Worm (Caenorhabditis elegans) whole organism, L2 larva: ENCODE results near the gene tre-4.

ENCODE experiments used
- C34F6.9 ChIP-seq: fragments of 150-350 bp; optimal IDR thresholded peaks from 2 replicates; lab custom pipeline; 2014; ENCODE audit warnings: missing biosample characterization, missing genetic modification characterization
- F13H6.1 ChIP-seq: sonication (generic microtip); optimal IDR thresholded peaks from 2 replicates; lab custom pipeline; 2016; ENCODE audit warnings: missing genetic modification characterization, missing compliant biosample characterization
- R02D3.7 ChIP-seq: fragments of 150-350 bp; optimal IDR thresholded peaks from 2 replicates; lab custom pipeline; 2014; ENCODE audit warnings: missing biosample characterization, missing genetic modification characterization
- Y55F3AM.14 ChIP-seq: fragments of 200-800 bp; sonication (Bioruptor generic); optimal IDR thresholded peaks from 2 replicates; lab custom pipeline; 2018; ENCODE audit warnings: mild to moderate bottlenecking, missing genetic modification characterization, missing compliant biosample characterization
- alr-1 ChIP-seq: fragments of 150-350 bp; optimal IDR thresholded peaks from 2 replicates; lab custom pipeline; 2014; ENCODE audit warnings: missing biosample characterization, missing genetic modification characterization
- aly-2 ChIP-seq: fragments of 150-350 bp; optimal IDR thresholded peaks from 2 replicates; lab custom pipeline; 2014; ENCODE audit warnings: missing biosample characterization, missing genetic modification characterization
- ama-1 ChIP-seq: fragments of 150-350 bp; optimal IDR thresholded peaks from 2 replicates; lab custom pipeline; 2018; ENCODE audit warnings: inconsistent platforms
- blmp-1 ChIP-seq: sonication (generic microtip); optimal IDR thresholded peaks from 2 replicates; lab custom pipeline; 2017; ENCODE audit warnings: missing genetic modification characterization, mild to moderate bottlenecking, missing compliant biosample characterization, antibody characterized with exemption, moderate library complexity; ENCODE audit not compliant: insufficient read depth
- ceh-16 ChIP-seq: fragments of 150-350 bp; optimal IDR thresholded peaks from 2 replicates; lab custom pipeline; 2014; ENCODE audit warnings: missing biosample characterization, missing genetic modification characterization
- ceh-82 ChIP-seq: fragments of 150-350 bp; optimal IDR thresholded peaks from 2 replicates; lab custom pipeline; 2014; ENCODE audit warnings: missing biosample characterization, missing genetic modification characterization
- crh-2 ChIP-seq: sonication (generic microtip); optimal IDR thresholded peaks from 2 replicates; lab custom pipeline; 2017; ENCODE audit warnings: missing biosample characterization, missing genetic modification characterization
- egl-27 ChIP-seq: sonication (generic microtip); optimal IDR thresholded peaks from 3 replicates; lab custom pipeline; 2017; ENCODE audit warnings: missing biosample characterization, missing genetic modification reagents, missing genetic modification characterization
- fos-1 ChIP-seq: fragments of 150-350 bp; optimal IDR thresholded peaks from 2 replicates; lab custom pipeline; 2014; ENCODE audit warnings: missing biosample characterization, missing genetic modification characterization
- gmeb-1 ChIP-seq: fragments of 150-350 bp; optimal IDR thresholded peaks from 2 replicates; lab custom pipeline; 2014; ENCODE audit warnings: missing biosample characterization, missing genetic modification characterization
- lin-11 ChIP-seq: fragments of 150-350 bp; sonication (generic microtip); optimal IDR thresholded peaks from 2 replicates; lab custom pipeline; 2014; ENCODE audit warnings: missing biosample characterization, missing genetic modification characterization, inconsistent platforms, mixed read lengths
- lin-13 ChIP-seq: fragments of 150-350 bp; optimal IDR thresholded peaks from 2 replicates; lab custom pipeline; 2014; ENCODE audit warnings: missing biosample characterization, missing genetic modification reagents, missing genetic modification characterization
- lin-39 ChIP-seq: fragments of 150-350 bp; optimal IDR thresholded peaks from 2 replicates; lab custom pipeline; 2014; ENCODE audit warnings: missing biosample characterization, missing genetic modification reagents, missing genetic modification characterization
- lsy-2 ChIP-seq, 2 experiments: fragments of 150-350 bp in 1 of 2; sonication (generic microtip) in 1 of 2; optimal IDR thresholded peaks; 2 replicates each; lab custom pipeline; 2014 to 2017; ENCODE audit warnings: missing biosample characterization in 2 of 2, missing genetic modification characterization in 2 of 2
- mab-5 ChIP-seq: fragments of 150-350 bp; optimal IDR thresholded peaks from 2 replicates; lab custom pipeline; 2014; ENCODE audit warnings: missing biosample characterization, missing genetic modification characterization
- mbf-1 ChIP-seq: sonication (generic microtip); optimal IDR thresholded peaks from 2 replicates; lab custom pipeline; 2017; ENCODE audit warnings: missing biosample characterization, missing genetic modification characterization
- mdl-1 ChIP-seq, 2 experiments: fragments of 150-350 bp in 1 of 2; sonication (generic microtip) in 1 of 2; optimal IDR thresholded peaks; 2 replicates each; lab custom pipeline; 2017; ENCODE audit warnings: missing biosample characterization in 2 of 2, missing genetic modification characterization in 2 of 2
- nhr-11 ChIP-seq: fragments of 150-350 bp; optimal IDR thresholded peaks from 2 replicates; lab custom pipeline; 2014; ENCODE audit warnings: missing biosample characterization, missing genetic modification characterization
- nhr-12 ChIP-seq: fragments of 150-350 bp; optimal IDR thresholded peaks from 2 replicates; lab custom pipeline; 2014; ENCODE audit warnings: missing biosample characterization, missing genetic modification characterization
- nhr-129 ChIP-seq: fragments of 150-350 bp; optimal IDR thresholded peaks from 2 replicates; lab custom pipeline; 2014; ENCODE audit warnings: missing biosample characterization, missing genetic modification characterization
- nhr-21 ChIP-seq: fragments of 150-350 bp; optimal IDR thresholded peaks from 2 replicates; lab custom pipeline; 2014; ENCODE audit warnings: missing biosample characterization, missing genetic modification characterization
- nhr-23 ChIP-seq: fragments of 150-350 bp; optimal IDR thresholded peaks from 2 replicates; lab custom pipeline; 2014; ENCODE audit warnings: missing biosample characterization, missing genetic modification reagents, missing genetic modification characterization
- nhr-237 ChIP-seq: fragments of 150-350 bp; optimal IDR thresholded peaks from 2 replicates; lab custom pipeline; 2014; ENCODE audit warnings: missing biosample characterization, missing genetic modification characterization
- nhr-25 ChIP-seq: fragments of 150-350 bp; sonication (generic microtip); optimal IDR thresholded peaks from 3 replicates; lab custom pipeline; 2014; ENCODE audit warnings: missing biosample characterization, missing genetic modification characterization
- nhr-6 ChIP-seq: fragments of 150-350 bp; optimal IDR thresholded peaks from 2 replicates; lab custom pipeline; 2014; ENCODE audit warnings: missing biosample characterization, missing genetic modification characterization
- sem-4 ChIP-seq: fragments of 150-350 bp; optimal IDR thresholded peaks from 2 replicates; lab custom pipeline; 2014; ENCODE audit warnings: missing biosample characterization, missing genetic modification reagents, missing genetic modification characterization
- skn-1 ChIP-seq: sonication (generic microtip); optimal IDR thresholded peaks from 2 replicates; lab custom pipeline; 2017; ENCODE audit warnings: missing biosample characterization, missing genetic modification characterization
- sma-3 ChIP-seq: sonication (generic microtip); optimal IDR thresholded peaks from 2 replicates; lab custom pipeline; 2016; ENCODE audit warnings: missing genetic modification reagents, missing genetic modification characterization, missing compliant biosample characterization
- sma-9 ChIP-seq, 2 experiments: fragments of 150-350 bp in 1 of 2; sonication (generic microtip) in 1 of 2; optimal IDR thresholded peaks; 2 replicates each; lab custom pipeline; 2014 to 2016; ENCODE audit warnings: missing genetic modification characterization in 2 of 2, mild to moderate bottlenecking in 1 of 2, missing biosample characterization in 1 of 2, missing compliant biosample characterization in 1 of 2, missing genetic modification reagents in 1 of 2, moderate library complexity in 1 of 2
- snpc-4 ChIP-seq: fragments of 150-350 bp; optimal IDR thresholded peaks from 2 replicates; lab custom pipeline; 2014; ENCODE audit warnings: missing biosample characterization, missing genetic modification characterization
- unc-55 ChIP-seq: fragments of 150-350 bp; sonication (generic microtip); optimal IDR thresholded peaks from 3 replicates; lab custom pipeline; 2014; ENCODE audit warnings: missing biosample characterization, missing genetic modification reagents, missing genetic modification characterization
- unc-62 ChIP-seq: fragments of 150-350 bp; optimal IDR thresholded peaks from 2 replicates; lab custom pipeline; 2014; ENCODE audit warnings: missing biosample characterization, missing genetic modification reagents, missing genetic modification characterization
- zag-1 ChIP-seq: fragments of 150-350 bp; optimal IDR thresholded peaks from 2 replicates; lab custom pipeline; 2014; ENCODE audit warnings: missing biosample characterization, missing genetic modification characterization

The tre-4 gene

DNA sequence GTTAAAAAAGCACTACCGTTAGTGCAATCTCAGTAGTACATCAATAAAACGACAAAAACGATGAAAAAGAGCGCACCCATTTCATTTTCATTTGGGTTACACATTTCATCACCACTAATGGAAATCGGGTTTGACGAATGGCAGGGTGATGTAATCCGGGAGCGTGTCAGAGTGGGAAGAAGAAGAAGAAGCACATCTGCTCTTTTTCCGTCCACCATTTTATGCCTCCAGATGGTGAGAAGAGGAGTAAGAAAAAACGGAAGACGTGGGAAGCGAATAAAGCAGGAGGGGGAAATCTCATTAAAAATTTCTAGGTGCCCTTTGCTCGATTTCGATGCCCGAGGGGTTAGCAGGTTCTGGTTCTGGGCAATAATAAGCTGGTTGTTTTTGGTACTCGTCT is 34.1 kb downstream of the tre-4 start:
- no peak for TF ChIP-seq blmp-1 (tag; lab: Kevin White, UChicago)
- TF ChIP-seq nhr-129 (tag; lab: Kevin White, UChicago), result peak; percentile 21

DNA sequence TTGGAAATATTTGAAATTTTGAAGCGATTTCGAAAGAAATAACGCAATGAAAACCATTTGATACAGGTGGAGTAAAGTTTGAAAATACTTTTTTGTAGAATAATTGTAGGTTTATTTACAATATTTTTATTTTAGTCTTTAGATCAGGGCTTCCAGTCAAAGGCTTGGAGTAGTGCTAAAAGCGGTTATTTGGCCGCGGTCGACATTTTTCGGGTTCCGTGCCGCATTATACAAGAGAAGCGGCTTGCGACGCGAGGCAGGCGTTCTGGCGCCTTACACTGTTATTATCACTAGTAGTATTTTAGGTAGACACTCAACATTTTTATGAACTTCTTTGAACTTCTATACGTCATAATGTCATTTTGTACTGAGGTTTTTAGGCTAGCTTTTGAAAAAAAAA is 34.5 kb downstream of the tre-4 start:
- TF ChIP-seq snpc-4 (tag; lab: Kevin White, UChicago) (peak; percentile 43), sma-9 (GFP tag; optimal IDR thresholded peaks at IDR 0.05; lab: Kevin White, UChicago) (peak; percentile 5), sma-9 (tag; optimal IDR thresholded peaks at IDR 0.05; lab: Kevin White, UChicago) (no peak), nhr-25 (tag; lab: Kevin White, UChicago) (no peak)

DNA sequence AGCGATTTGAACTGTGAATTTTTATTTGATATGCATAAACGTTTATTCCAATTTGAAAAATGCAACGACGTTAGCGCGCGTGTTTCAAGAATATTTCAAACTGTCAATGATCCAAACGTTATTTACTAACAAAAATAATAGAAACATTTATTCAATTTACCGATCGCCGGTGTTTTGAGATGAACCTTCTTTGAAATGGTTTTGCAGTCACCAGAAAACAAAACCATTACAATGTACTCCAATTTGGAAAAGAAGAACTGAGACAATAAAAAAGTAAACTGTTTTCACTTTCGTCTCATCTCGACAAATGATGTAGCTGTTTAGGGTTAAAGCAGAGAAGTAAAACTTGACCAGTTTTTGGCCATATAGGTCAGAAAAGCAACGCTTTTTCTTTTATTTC is 35.3 kb downstream of the tre-4 start, which contains the start of gene H06A10.1:
TSS of gene H06A10.1 (plus strand) at position 301 of the 400 bp plus-strand sequence.
- TF ChIP-seq lin-11, result no peak
- no peak for TF ChIP-seq C34F6.9 (tag; lab: Kevin White, UChicago)
- no peak for TF ChIP-seq skn-1 (tag; lab: Kevin White, UChicago)
- TF ChIP-seq mab-5 (tag; lab: Kevin White, UChicago), result no peak
- no peak for TF ChIP-seq mbf-1 (tag; lab: Kevin White, UChicago)
- no peak for TF ChIP-seq aly-2 (tag; lab: Kevin White, UChicago)
- TF ChIP-seq sma-9 (GFP tag; optimal IDR thresholded peaks at IDR 0.05; lab: Kevin White, UChicago), result no peak
- no peak for TF ChIP-seq sma-9 (tag; optimal IDR thresholded peaks at IDR 0.05; lab: Kevin White, UChicago)
- no peak for TF ChIP-seq mdl-1 (tag; optimal IDR thresholded peaks at IDR 0.05; lab: Kevin White, UChicago)
- no peak for TF ChIP-seq nhr-12 (tag; lab: Kevin White, UChicago)
- TF ChIP-seq sma-3 (GFP tag; lab: Kevin White, UChicago), result no peak
- TF ChIP-seq crh-2 (tag; lab: Kevin White, UChicago), result no peak
- TF ChIP-seq ama-1, result no peak
- TF ChIP-seq lin-13 (GFP tag; lab: Kevin White, UChicago), result no peak
- TF ChIP-seq ceh-82, result no peak
- TF ChIP-seq nhr-237 (tag; lab: Kevin White, UChicago), result no peak
- TF ChIP-seq, all 48 proteins: peak for 0

DNA sequence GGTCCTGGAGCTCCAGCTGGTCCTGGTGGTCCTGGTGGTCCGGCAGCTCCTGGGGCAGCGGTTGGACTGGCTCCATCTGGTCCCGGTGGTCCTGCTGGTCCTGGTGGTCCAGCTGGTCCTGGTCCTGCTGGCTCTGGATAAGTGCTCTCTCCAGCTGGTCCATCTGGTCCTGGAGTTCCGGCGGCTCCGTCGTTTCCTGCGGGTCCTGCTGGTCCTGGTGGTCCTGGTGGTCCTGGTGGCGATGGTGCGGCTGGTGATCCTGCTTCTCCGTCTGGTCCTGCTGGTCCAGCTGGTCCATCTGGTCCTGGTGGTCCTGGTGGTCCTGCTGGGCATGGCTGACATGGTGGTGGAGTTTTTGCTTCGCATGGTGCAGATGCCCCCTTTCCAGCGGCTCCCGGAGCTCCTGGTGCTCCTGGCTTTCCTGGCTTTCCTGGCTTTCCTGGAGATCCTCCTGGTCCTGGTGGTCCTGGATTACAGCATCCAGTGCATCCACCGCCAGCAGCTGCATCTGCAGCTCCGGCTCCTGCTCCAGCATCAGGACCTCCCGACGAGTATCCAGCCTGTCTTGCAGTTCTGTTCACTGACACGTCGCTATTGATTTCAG is 38.4 kb downstream of the tre-4 start:
- TF ChIP-seq skn-1 (tag; lab: Kevin White, UChicago), result no peak
- TF ChIP-seq ceh-82, result no peak
- no peak for TF ChIP-seq lin-39
- no peak for TF ChIP-seq mbf-1 (tag; lab: Kevin White, UChicago)
- no peak for TF ChIP-seq lsy-2 (tag; optimal IDR thresholded peaks at IDR 0.05; lab: Kevin White, UChicago)
- TF ChIP-seq alr-1 (tag; lab: Kevin White, UChicago), result no peak
- TF ChIP-seq C34F6.9 (tag; lab: Kevin White, UChicago), result no peak
- no peak for TF ChIP-seq nhr-11
- TF ChIP-seq nhr-23 (tag; lab: Kevin White, UChicago), result no peak
- no peak for TF ChIP-seq F13H6.1 (tag; lab: Kevin White, UChicago)

DNA sequence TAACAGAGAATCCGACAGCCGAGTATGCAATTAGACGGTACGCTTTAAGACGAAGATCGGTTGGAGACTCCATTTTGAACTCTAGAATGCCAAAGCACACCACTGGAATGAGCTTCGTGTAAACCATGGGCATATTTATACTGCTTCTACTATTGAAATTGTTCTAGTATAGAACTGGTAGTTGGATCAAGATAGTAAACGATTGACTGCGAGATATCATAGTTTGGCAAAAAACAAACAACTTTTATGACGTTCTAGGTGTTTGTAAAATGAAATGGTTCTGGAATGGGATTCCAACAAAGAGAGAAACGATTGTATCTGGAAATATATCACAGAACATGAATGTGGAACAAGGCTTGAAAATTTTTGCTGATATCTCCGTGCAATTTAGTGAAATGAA is 39.0 kb downstream of the tre-4 start, which contains the start of gene col-185:
TSS of gene col-185 (minus strand) at position 101 of the 400 bp plus-strand sequence.
- no peak for TF ChIP-seq R02D3.7 (tag; lab: Kevin White, UChicago)
- no peak for TF ChIP-seq alr-1 (tag; lab: Kevin White, UChicago)
- no peak for TF ChIP-seq nhr-11

DNA sequence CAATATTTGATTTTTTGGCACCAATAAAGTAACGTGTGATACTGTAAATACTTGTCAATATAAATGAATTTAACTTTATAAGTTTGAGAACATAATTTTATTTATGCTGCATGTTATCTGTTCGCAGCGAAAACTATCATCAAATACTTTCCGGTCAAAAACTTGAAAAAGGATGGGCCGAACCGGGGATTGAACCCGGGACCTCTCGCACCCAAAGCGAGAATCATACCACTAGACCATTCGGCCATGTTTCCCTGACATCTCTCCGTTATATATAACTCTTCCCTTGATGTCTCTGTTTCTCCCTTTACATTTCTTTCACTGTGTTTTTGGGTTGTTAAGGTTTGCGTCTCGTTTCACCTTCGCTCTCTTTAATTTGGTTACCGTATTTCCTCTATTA is 39.8 kb downstream of the tre-4 start:
- TF ChIP-seq nhr-21 (tag; lab: Kevin White, UChicago) (peak; percentile 35), F13H6.1 (tag; lab: Kevin White, UChicago) (peak; percentile 27), zag-1 (tag; lab: Kevin White, UChicago) (no peak), ceh-16 (no peak), mdl-1 (tag; optimal IDR thresholded peaks at IDR 0.05; lab: Kevin White, UChicago) (peak in 1 of 2 experiments; percentile 17), Y55F3AM.14 (GFP tag; lab: Kevin White, UChicago) (peak; percentile 49), gmeb-1 (tag; lab: Kevin White, UChicago) (peak; percentile 36), nhr-129 (tag; lab: Kevin White, UChicago) (peak; percentile 75), sma-9 (GFP tag; optimal IDR thresholded peaks at IDR 0.05; lab: Kevin White, UChicago) (peak; percentile 45), sma-9 (tag; optimal IDR thresholded peaks at IDR 0.05; lab: Kevin White, UChicago) (no peak), sem-4 (tag; lab: Kevin White, UChicago) (peak; percentile 24), egl-27 (peak; percentile 6), lin-13 (GFP tag; lab: Kevin White, UChicago) (peak; percentile 42), unc-62 (no peak), crh-2 (tag; lab: Kevin White, UChicago) (peak; percentile 9), alr-1 (tag; lab: Kevin White, UChicago) (no peak), mbf-1 (tag; lab: Kevin White, UChicago) (no peak), fos-1 (tag; lab: Kevin White, UChicago) (peak; percentile 57), sma-3 (GFP tag; lab: Kevin White, UChicago) (peak; percentile 61), unc-55 (peak; percentile 53), nhr-25 (tag; lab: Kevin White, UChicago) (no peak), lin-39 (no peak), lsy-2 (tag; optimal IDR thresholded peaks at IDR 0.05; lab: Kevin White, UChicago) (peak; percentile 16 to 58), nhr-6 (tag; lab: Kevin White, UChicago) (no peak), C34F6.9 (tag; lab: Kevin White, UChicago) (peak; percentile 31)
